Fruit fly (Drosophila melanogaster) whole organism, wandering third instar larva: Measurements from ENCODE around the gene CG4887.
A peak's percentile ranks its signal among the peaks of the same experiment; 100 is the strongest.

Experiments
- Abd-B ChIP-seq: fragments of >200 bp; optimal IDR thresholded peaks from 2 replicates; lab custom pipeline; 2017; ENCODE audit warnings: missing biosample characterization, missing genetic modification characterization
- CG32264 ChIP-seq: fragments of 200-800 bp; sonication (Bioruptor generic); optimal IDR thresholded peaks from 2 replicates; lab custom pipeline; 2016; ENCODE audit warnings: missing biosample characterization, missing genetic modification characterization
- CG9705 ChIP-seq: fragments of 200-800 bp; sonication (Bioruptor generic); optimal IDR thresholded peaks from 2 replicates; lab custom pipeline; 2018; ENCODE audit warnings: missing biosample characterization, mild to moderate bottlenecking, missing genetic modification characterization
- CrebA ChIP-seq: fragments of 200-800 bp; sonication (Bioruptor generic); optimal IDR thresholded peaks from 2 replicates; lab custom pipeline; 2016; ENCODE audit warnings: missing biosample characterization, mild to moderate bottlenecking, missing genetic modification characterization, borderline replicate concordance
- Dfd ChIP-seq: fragments of >200 bp; optimal IDR thresholded peaks from 2 replicates; lab custom pipeline; 2017; ENCODE audit warnings: missing biosample characterization, missing genetic modification characterization
- Dif ChIP-seq: fragments of 200-275, 200-300 bp; sonication (Bioruptor generic); optimal IDR thresholded peaks from 2 replicates; lab custom pipeline; 2018; ENCODE audit warnings: missing biosample characterization, missing genetic modification characterization; ENCODE audit not compliant: partially characterized antibody
- GATAd ChIP-seq: sonication (Bioruptor generic); optimal IDR thresholded peaks from 2 replicates; lab custom pipeline; 2016; ENCODE audit warnings: missing biosample characterization, missing genetic modification characterization
- HLH106 ChIP-seq: fragments of 200-800 bp; optimal IDR thresholded peaks from 3 replicates; lab custom pipeline; 2019; ENCODE audit warnings: missing biosample characterization, mild to moderate bottlenecking, missing genetic modification characterization, moderate library complexity
- Hnf4 ChIP-seq: fragments of 200-800 bp; sonication (Bioruptor generic); optimal IDR thresholded peaks from 2 replicates; lab custom pipeline; 2016; ENCODE audit warnings: missing biosample characterization, mild to moderate bottlenecking, missing genetic modification characterization
- Hr78 ChIP-seq: fragments of >200 bp; optimal IDR thresholded peaks from 2 replicates; lab custom pipeline; 2017; ENCODE audit warnings: missing biosample characterization, missing genetic modification characterization
- Hr83 ChIP-seq: fragments of 200-300 bp; sonication (Bioruptor generic); optimal IDR thresholded peaks from 2 replicates; lab custom pipeline; 2016; ENCODE audit warnings: missing biosample characterization, mild to moderate bottlenecking, missing genetic modification characterization, moderate library complexity; ENCODE audit not compliant: poor library complexity, severe bottlenecking
- Jra ChIP-seq: sonication (Bioruptor generic); optimal IDR thresholded peaks from 2 replicates; lab custom pipeline; 2016; ENCODE audit warnings: missing biosample characterization, missing genetic modification characterization
- Mio ChIP-seq: sonication (Bioruptor generic); optimal IDR thresholded peaks from 2 replicates; lab custom pipeline; 2016; ENCODE audit warnings: missing biosample characterization, missing genetic modification characterization
- Myc ChIP-seq: fragments of >200 bp; optimal IDR thresholded peaks from 2 replicates; lab custom pipeline; 2017
- N ChIP-seq: fragments of >200 bp; optimal IDR thresholded peaks from 2 replicates; lab custom pipeline; 2018; ENCODE audit warnings: missing biosample characterization, missing external identifiers, missing genetic modification characterization
- OdsH ChIP-seq: fragments of 200-800 bp; sonication (Bioruptor generic); optimal IDR thresholded peaks from 2 replicates; lab custom pipeline; 2016; ENCODE audit warnings: missing biosample characterization, mild to moderate bottlenecking, missing genetic modification characterization
- Rel ChIP-seq, 2 experiments: fragments of 200-800 bp; sonication (Bioruptor generic) in 1 of 2; optimal IDR thresholded peaks; 2 replicates in 1 of 2; 3 replicates in 1 of 2; lab custom pipeline; 2016 to 2019; ENCODE audit warnings: mild to moderate bottlenecking in 2 of 2, missing biosample characterization in 2 of 2, missing genetic modification characterization in 2 of 2, moderate library complexity in 1 of 2
- Sp1 ChIP-seq: fragments of 200-800 bp; sonication (Bioruptor generic); optimal IDR thresholded peaks from 3 replicates; lab custom pipeline; 2019; ENCODE audit warnings: missing biosample characterization, mild to moderate bottlenecking, missing genetic modification characterization, moderate library complexity
- Vsx2 ChIP-seq: fragments of 200-300, 225-300 bp; sonication (Bioruptor generic); optimal IDR thresholded peaks from 2 replicates; lab custom pipeline; 2018; ENCODE audit warnings: missing biosample characterization, missing genetic modification characterization; ENCODE audit not compliant: partially characterized antibody
- br ChIP-seq: fragments of 200-800 bp; sonication (Bioruptor generic); optimal IDR thresholded peaks from 2 replicates; lab custom pipeline; 2016; ENCODE audit warnings: missing biosample characterization, missing genetic modification characterization
- brk ChIP-seq: fragments of 200-800 bp; sonication (Bioruptor generic); optimal IDR thresholded peaks from 2 replicates; lab custom pipeline; 2016; ENCODE audit warnings: missing biosample characterization, mild to moderate bottlenecking, missing genetic modification characterization
- dl ChIP-seq, 2 experiments: fragments of 175-275, 200-275 bp in 1 of 2; fragments of 200-275 bp in 1 of 2; sonication (Bioruptor generic); optimal IDR thresholded peaks; lab custom pipeline; 2018; ENCODE audit warnings: mild to moderate bottlenecking in 2 of 2, missing biosample characterization in 2 of 2, missing genetic modification characterization in 2 of 2, moderate library complexity in 2 of 2; ENCODE audit not compliant: partially characterized antibody in 2 of 2, insufficient read depth in 1 of 2
- dmrt93B ChIP-seq: fragments of 200-800 bp; sonication (Bioruptor generic); optimal IDR thresholded peaks from 2 replicates; lab custom pipeline; 2018; ENCODE audit warnings: missing biosample characterization, mild to moderate bottlenecking, missing genetic modification characterization
- dsf ChIP-seq: sonication (Bioruptor generic); optimal IDR thresholded peaks from 2 replicates; lab custom pipeline; 2016; ENCODE audit warnings: missing biosample characterization, missing genetic modification characterization, borderline replicate concordance
- ey ChIP-seq: fragments of 200-800 bp; sonication (Bioruptor generic); optimal IDR thresholded peaks from 2 replicates; lab custom pipeline; 2016; ENCODE audit warnings: missing biosample characterization, missing genetic modification characterization
- foxo ChIP-seq, 2 experiments: fragments of 200-800 bp; sonication (Bioruptor generic); optimal IDR thresholded peaks; 2 replicates in 1 of 2; 3 replicates in 1 of 2; lab custom pipeline; 2016 to 2017; ENCODE audit warnings: missing biosample characterization in 2 of 2, missing genetic modification characterization in 2 of 2
- fru ChIP-seq: fragments of 200-800 bp; sonication (Bioruptor generic); optimal IDR thresholded peaks from 3 replicates; lab custom pipeline; 2016; ENCODE audit warnings: missing biosample characterization, mild to moderate bottlenecking, missing genetic modification characterization
- h ChIP-seq: fragments of 200-800 bp; sonication (Bioruptor generic); optimal IDR thresholded peaks from 3 replicates; lab custom pipeline; 2016; ENCODE audit warnings: missing biosample characterization, mild to moderate bottlenecking, missing genetic modification characterization
- jim ChIP-seq: fragments of 175-275, 200-325 bp; sonication (Bioruptor generic); optimal IDR thresholded peaks from 2 replicates; lab custom pipeline; 2016; ENCODE audit warnings: missing biosample characterization, mild to moderate bottlenecking, missing genetic modification characterization
- lola ChIP-seq: fragments of >200 bp; optimal IDR thresholded peaks from 2 replicates; lab custom pipeline; 2017; ENCODE audit warnings: missing biosample characterization, missing genetic modification characterization
- psq ChIP-seq: fragments of 200-800 bp; sonication (Bioruptor generic); optimal IDR thresholded peaks from 3 replicates; lab custom pipeline; 2017; ENCODE audit warnings: missing biosample characterization, mild to moderate bottlenecking, missing genetic modification characterization, moderate library complexity
- rgr ChIP-seq: fragments of 200-800 bp; sonication (Bioruptor generic); optimal IDR thresholded peaks from 3 replicates; lab custom pipeline; 2016; ENCODE audit warnings: missing biosample characterization, mild to moderate bottlenecking, missing genetic modification characterization
- sage ChIP-seq: fragments of 200-800 bp; sonication (Bioruptor generic); optimal IDR thresholded peaks from 2 replicates; lab custom pipeline; 2016; ENCODE audit warnings: missing biosample characterization, mild to moderate bottlenecking, missing genetic modification characterization
- sv ChIP-seq: fragments of 200-800 bp; sonication (Bioruptor generic); optimal IDR thresholded peaks from 3 replicates; lab custom pipeline; 2016; ENCODE audit warnings: missing biosample characterization, missing genetic modification characterization
- tai ChIP-seq: sonication (Bioruptor generic); optimal IDR thresholded peaks from 2 replicates; lab custom pipeline; 2016; ENCODE audit warnings: missing biosample characterization, missing genetic modification characterization
- usp ChIP-seq: fragments of >200 bp; optimal IDR thresholded peaks from 2 replicates; lab custom pipeline; 2017; ENCODE audit warnings: missing biosample characterization, missing genetic modification characterization
- woc ChIP-seq: sonication (Bioruptor generic); optimal IDR thresholded peaks from 2 replicates; lab custom pipeline; 2016; ENCODE audit warnings: missing biosample characterization, mild to moderate bottlenecking, missing genetic modification characterization

Gene CG4887

dm6 chr2L:1144371-1145360, 28.1 kb upstream of the CG4887 start:
- TF ChIP-seq h (GFP tag; lab: Kevin White, UChicago) (peak; percentile 96), Vsx2 (no peak), Sp1 (peak; percentile 93), Dfd (GFP tag; lab: Kevin White, UChicago) (no peak), CrebA (GFP tag; lab: Kevin White, UChicago) (no peak), rgr (GFP tag; lab: Kevin White, UChicago) (peak; percentile 93), psq (GFP tag; lab: Kevin White, UChicago) (peak; percentile 82), N (GFP tag; lab: Kevin White, UChicago) (no peak), CG32264 (GFP tag; lab: Kevin White, UChicago) (peak; percentile 75), dl (GFP tag; optimal IDR thresholded peaks at IDR 0.05; lab: Kevin White, UChicago; ENCODE audit: insufficient read depth in 1 of 2, partially characterized antibody in 2 of 2) (no peak), sv (peak; percentile 40), fru (GFP tag; lab: Kevin White, UChicago) (peak; percentile 91), foxo (GFP tag; optimal IDR thresholded peaks at IDR 0.05; lab: Kevin White, UChicago) (peak; percentile 80 to 94), sage (GFP tag; lab: Kevin White, UChicago) (no peak), OdsH (peak; percentile 92), Hr78 (GFP tag; lab: Kevin White, UChicago) (no peak), Hnf4 (GFP tag; lab: Kevin White, UChicago) (no peak), GATAd (no peak), ey (GFP tag; lab: Kevin White, UChicago) (peak; percentile 93), lola (GFP tag; lab: Kevin White, UChicago) (no peak), Mio (peak; percentile 55), jim (GFP tag; lab: Kevin White, UChicago) (no peak), Jra (GFP tag; lab: Kevin White, UChicago) (peak; percentile 64), usp (no peak), CG9705 (GFP tag; lab: Kevin White, UChicago) (peak; percentile 41), HLH106 (peak; percentile 91), dmrt93B (GFP tag; lab: Kevin White, UChicago) (peak; percentile 83), Hr83 (GFP tag; lab: Kevin White, UChicago) (no peak), br (peak; percentile 89), Rel (GFP tag; optimal IDR thresholded peaks at IDR 0.05; lab: Kevin White, UChicago) (peak; percentile 47), Rel (tag; optimal IDR thresholded peaks at IDR 0.05; lab: Kevin White, UChicago) (peak; percentile 66)

DNA sequence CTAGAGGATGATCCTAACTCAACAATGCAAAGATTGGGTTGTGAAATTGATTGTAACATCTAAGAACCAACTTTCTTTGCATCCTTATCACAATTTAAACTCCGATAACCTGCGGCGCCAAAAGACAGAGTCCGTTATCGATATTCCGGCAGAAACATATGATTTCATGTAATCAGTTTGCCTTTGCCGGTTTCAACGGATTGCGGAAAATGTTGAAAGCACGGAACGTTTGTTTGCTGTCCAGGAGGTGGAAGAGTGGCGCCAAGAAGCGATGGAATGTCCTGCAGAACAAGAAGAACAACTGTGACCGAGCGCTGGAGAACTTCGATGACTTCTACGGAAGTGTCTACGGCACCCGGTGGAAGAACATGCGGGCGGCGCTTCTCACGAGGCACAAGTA, 25.2 kb upstream of the CG4887 start:
- TF ChIP-seq CG9705 (GFP tag; lab: Kevin White, UChicago) (no peak), lola (GFP tag; lab: Kevin White, UChicago) (no peak), h (GFP tag; lab: Kevin White, UChicago) (no peak), sv (no peak), Dfd (GFP tag; lab: Kevin White, UChicago) (no peak), Jra (GFP tag; lab: Kevin White, UChicago) (no peak), dsf (GFP tag; lab: Kevin White, UChicago) (no peak), ey (GFP tag; lab: Kevin White, UChicago) (no peak), Dif (GFP tag; lab: Kevin White, UChicago) (no peak), jim (GFP tag; lab: Kevin White, UChicago) (no peak), tai (no peak), Sp1 (no peak)

DNA sequence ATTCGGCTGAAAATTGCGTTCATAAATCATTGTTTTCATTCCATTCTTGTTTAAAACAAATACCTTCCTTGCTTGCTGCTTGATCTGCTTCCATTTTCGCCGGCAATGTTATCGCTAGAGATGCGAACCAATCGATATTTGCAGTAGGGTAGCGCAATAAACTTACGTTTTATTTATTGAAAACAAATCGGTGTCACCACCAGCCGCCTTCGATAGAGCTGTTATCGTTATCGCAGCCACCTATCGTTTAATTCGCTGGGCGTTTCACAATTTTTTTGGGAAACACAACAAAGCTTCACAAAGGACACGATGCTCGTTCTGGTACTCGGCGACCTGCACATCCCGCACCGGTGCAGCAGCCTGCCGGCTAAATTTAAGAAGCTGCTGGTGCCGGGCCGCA, 22.3 kb upstream of the CG4887 start, which contains the start of the genes Tfb4 and Vps29:
Gene Tfb4 (minus strand): TSS at position 124 of the 400 bp plus-strand sequence.
Gene Vps29 (plus strand): TSS at position 213 of the 400 bp plus-strand sequence.
- TF ChIP-seq br (peak; percentile 74), h (GFP tag; lab: Kevin White, UChicago) (peak; percentile 77), psq (GFP tag; lab: Kevin White, UChicago) (peak; percentile 43), Sp1 (no peak), GATAd (peak; percentile 10), fru (GFP tag; lab: Kevin White, UChicago) (no peak), usp (no peak), ey (GFP tag; lab: Kevin White, UChicago) (peak; percentile 67), Hnf4 (GFP tag; lab: Kevin White, UChicago) (no peak), sage (GFP tag; lab: Kevin White, UChicago) (no peak), Rel (GFP tag; optimal IDR thresholded peaks at IDR 0.05; lab: Kevin White, UChicago) (no peak), Rel (tag; optimal IDR thresholded peaks at IDR 0.05; lab: Kevin White, UChicago) (peak; percentile 59), lola (GFP tag; lab: Kevin White, UChicago) (no peak), dmrt93B (GFP tag; lab: Kevin White, UChicago) (no peak), Mio (no peak), CG9705 (GFP tag; lab: Kevin White, UChicago) (no peak), foxo (GFP tag; optimal IDR thresholded peaks at IDR 0.05; lab: Kevin White, UChicago) (peak in 1 of 2 experiments; percentile 83), dl (GFP tag; optimal IDR thresholded peaks at IDR 0.05; lab: Kevin White, UChicago; ENCODE audit: insufficient read depth in 1 of 2, partially characterized antibody in 2 of 2) (no peak), OdsH (peak; percentile 61), Dif (GFP tag; lab: Kevin White, UChicago) (no peak), Abd-B (GFP tag; lab: Kevin White, UChicago) (no peak), woc (GFP tag; lab: Kevin White, UChicago) (no peak), dsf (GFP tag; lab: Kevin White, UChicago) (no peak), brk (GFP tag; lab: Kevin White, UChicago) (no peak), sv (peak; percentile 7), CG32264 (GFP tag; lab: Kevin White, UChicago) (peak; percentile 1), Myc (no peak), Hr83 (GFP tag; lab: Kevin White, UChicago) (peak; percentile 97), HLH106 (peak; percentile 40)
